Worm (Caenorhabditis elegans) whole organism, L3 larva: ENCODE results near the gene nhr-206.

Experiments used
- R02D3.7 ChIP-seq: fragments of 150-350 bp; optimal IDR thresholded peaks from 2 replicates; lab custom pipeline; 2014; ENCODE audit warnings: missing biosample characterization, missing genetic modification characterization
- ZK546.5 ChIP-seq: sonication (generic microtip); optimal IDR thresholded peaks from 2 replicates; lab custom pipeline; 2017; ENCODE audit warnings: missing biosample characterization, missing genetic modification characterization
- aly-2 ChIP-seq: fragments of 150-350 bp; optimal IDR thresholded peaks from 2 replicates; lab custom pipeline; 2014; ENCODE audit warnings: missing biosample characterization, missing genetic modification characterization
- ceh-28 ChIP-seq: fragments of 150-350 bp; optimal IDR thresholded peaks from 2 replicates; lab custom pipeline; 2014; ENCODE audit warnings: missing biosample characterization, missing genetic modification reagents, missing genetic modification characterization
- daf-12 ChIP-seq: fragments of 150-350 bp; optimal IDR thresholded peaks from 2 replicates; lab custom pipeline; 2014; ENCODE audit warnings: missing biosample characterization, missing genetic modification reagents, missing genetic modification characterization
- egl-27 ChIP-seq: sonication (generic microtip); optimal IDR thresholded peaks from 4 replicates; lab custom pipeline; 2017; ENCODE audit warnings: missing biosample characterization, missing genetic modification reagents, missing genetic modification characterization
- egl-5 ChIP-seq: fragments of 150-350 bp; optimal IDR thresholded peaks from 2 replicates; lab custom pipeline; 2017; ENCODE audit warnings: missing biosample characterization, missing genetic modification reagents, missing genetic modification characterization, inconsistent platforms
- elt-2 ChIP-seq: sonication (generic microtip); optimal IDR thresholded peaks from 2 replicates; lab custom pipeline; 2016; ENCODE audit warnings: missing genetic modification reagents, mild to moderate bottlenecking, missing genetic modification characterization, missing compliant biosample characterization
- elt-3 ChIP-seq, 3 experiments: fragments of 150-350 bp in 1 of 3; sonication (generic microtip) in 2 of 3; optimal IDR thresholded peaks; 2 replicates in 2 of 3; 4 replicates in 1 of 3; lab custom pipeline; 2014 to 2017; ENCODE audit warnings: missing biosample characterization in 3 of 3, missing genetic modification characterization in 3 of 3
- eor-1 ChIP-seq, 2 experiments: fragments of 150-350 bp; optimal IDR thresholded peaks; 2 replicates each; lab custom pipeline; 2014 to 2018; ENCODE audit warnings: missing biosample characterization in 2 of 2, missing genetic modification characterization in 2 of 2
- fkh-2 ChIP-seq: fragments of 150-350 bp; optimal IDR thresholded peaks from 2 replicates; lab custom pipeline; 2014; ENCODE audit warnings: missing biosample characterization, missing genetic modification reagents, missing genetic modification characterization
- fos-1 ChIP-seq: fragments of 150-350 bp; optimal IDR thresholded peaks from 2 replicates; lab custom pipeline; 2014; ENCODE audit warnings: missing biosample characterization, missing genetic modification characterization
- lin-15B ChIP-seq: fragments of 150-350 bp; optimal IDR thresholded peaks from 2 replicates; lab custom pipeline; 2014; ENCODE audit warnings: missing biosample characterization, missing genetic modification characterization
- lsy-12 ChIP-seq: sonication (generic microtip); optimal IDR thresholded peaks from 2 replicates; lab custom pipeline; 2016; ENCODE audit warnings: mild to moderate bottlenecking, missing genetic modification characterization, missing compliant biosample characterization
- mdl-1 ChIP-seq: fragments of 150-350 bp; optimal IDR thresholded peaks from 2 replicates; lab custom pipeline; 2014; ENCODE audit warnings: missing biosample characterization, missing genetic modification characterization
- nfya-1 ChIP-seq: sonication (generic microtip); optimal IDR thresholded peaks from 2 replicates; lab custom pipeline; 2017; ENCODE audit warnings: missing genetic modification characterization, mild to moderate bottlenecking, missing compliant biosample characterization, antibody characterized with exemption, moderate library complexity; ENCODE audit not compliant: insufficient read depth
- nhr-11 ChIP-seq: fragments of 150-350 bp; optimal IDR thresholded peaks from 2 replicates; lab custom pipeline; 2014; ENCODE audit warnings: missing biosample characterization, missing genetic modification characterization
- nhr-12 ChIP-seq: fragments of 150-350 bp; optimal IDR thresholded peaks from 2 replicates; lab custom pipeline; 2014; ENCODE audit warnings: missing biosample characterization, missing genetic modification characterization
- nhr-25 ChIP-seq: sonication (generic microtip); optimal IDR thresholded peaks from 2 replicates; lab custom pipeline; 2017; ENCODE audit warnings: missing biosample characterization, missing genetic modification characterization
- nhr-28 ChIP-seq: fragments of 150-350 bp; optimal IDR thresholded peaks from 2 replicates; lab custom pipeline; 2014; ENCODE audit warnings: missing biosample characterization, missing genetic modification characterization
- nhr-43 ChIP-seq: sonication (generic microtip); optimal IDR thresholded peaks from 2 replicates; lab custom pipeline; 2016; ENCODE audit warnings: mild to moderate bottlenecking, missing genetic modification characterization, missing compliant biosample characterization; ENCODE audit not compliant: poor library complexity, severe bottlenecking
- nhr-67 ChIP-seq: fragments of 150-350 bp; optimal IDR thresholded peaks from 2 replicates; lab custom pipeline; 2014; ENCODE audit warnings: missing biosample characterization, missing genetic modification characterization
- nhr-76 ChIP-seq: fragments of 150-350 bp; sonication (generic microtip); optimal IDR thresholded peaks from 5 replicates; lab custom pipeline; 2014; ENCODE audit warnings: missing biosample characterization, missing genetic modification characterization
- nhr-77 ChIP-seq: fragments of 150-350 bp; optimal IDR thresholded peaks from 2 replicates; lab custom pipeline; 2014; ENCODE audit warnings: missing biosample characterization, missing genetic modification characterization
- pha-4 ChIP-seq: fragments of 150-350 bp; optimal IDR thresholded peaks from 2 replicates; lab custom pipeline; 2014; ENCODE audit warnings: missing biosample characterization, missing genetic modification reagents, missing genetic modification characterization
- pqm-1 ChIP-seq: fragments of 150-350 bp; optimal IDR thresholded peaks from 2 replicates; lab custom pipeline; 2017; ENCODE audit warnings: missing biosample characterization, missing genetic modification characterization, inconsistent platforms
- sea-2 ChIP-seq: fragments of 150-350 bp; sonication (generic microtip); optimal IDR thresholded peaks from 4 replicates; lab custom pipeline; 2014; ENCODE audit warnings: missing biosample characterization, missing genetic modification reagents, missing genetic modification characterization
- tbx-2 ChIP-seq: sonication (generic microtip); optimal IDR thresholded peaks from 2 replicates; lab custom pipeline; 2016; ENCODE audit warnings: mild to moderate bottlenecking, missing genetic modification characterization, missing compliant biosample characterization
- unc-39 ChIP-seq: sonication (generic microtip); optimal IDR thresholded peaks from 4 replicates; lab custom pipeline; 2017; ENCODE audit warnings: missing biosample characterization, missing genetic modification characterization
- zag-1 ChIP-seq: fragments of 150-350 bp; optimal IDR thresholded peaks from 2 replicates; lab custom pipeline; 2014; ENCODE audit warnings: missing biosample characterization, missing genetic modification characterization
- ztf-4 ChIP-seq: fragments of 150-350 bp; optimal IDR thresholded peaks from 2 replicates; lab custom pipeline; 2014; ENCODE audit warnings: missing biosample characterization, missing genetic modification characterization

Gene nhr-206

DNA sequence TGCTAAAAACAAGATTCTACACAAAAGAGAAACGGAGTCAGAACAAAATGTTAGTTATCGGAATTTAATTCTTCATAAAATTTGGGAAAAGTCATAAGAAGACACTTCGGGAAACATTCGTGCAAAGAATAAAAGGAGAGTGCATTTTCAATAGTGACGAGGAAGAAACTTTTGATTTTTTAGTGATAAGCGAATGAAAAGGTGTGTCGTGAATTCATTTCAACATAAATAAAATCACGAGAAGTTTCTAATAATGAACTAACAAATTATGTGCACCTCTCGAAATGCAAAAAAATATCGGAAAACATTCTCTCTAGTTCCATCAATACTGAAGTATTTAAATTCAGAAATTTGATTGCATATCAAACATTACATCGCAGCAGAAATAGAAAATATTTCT is 15.8 kb upstream of the nhr-206 start:
- TF ChIP-seq tbx-2 (tag; lab: Kevin White, UChicago), result no peak
- TF ChIP-seq elt-2 (tag; lab: Kevin White, UChicago), result peak; percentile 68
- TF ChIP-seq pha-4 (tag; lab: Kevin White, UChicago), result peak; percentile 57
- TF ChIP-seq pqm-1 (tag; lab: Kevin White, UChicago), result peak; percentile 75

ce11 chrV:12080274-12080673 is 11.5 kb upstream of the nhr-206 start, which contains the start of gene R07B7.9:
TSS of gene R07B7.9 (minus strand) at chrV:12080374.
- TF ChIP-seq eor-1 (tag; optimal IDR thresholded peaks at IDR 0.05; lab: Kevin White, UChicago), result no peak

ce11 chrV:12082932-12083331 is 8.9 kb upstream of the nhr-206 start, which contains the start of gene R07B7.10:
TSS of gene R07B7.10 (plus strand) at chrV:12083216.
- no peak for TF ChIP-seq nhr-28 (tag; lab: Kevin White, UChicago)
- peak; percentile 32 for TF ChIP-seq pha-4 (tag; lab: Kevin White, UChicago)
- no peak for TF ChIP-seq nfya-1 (tag; lab: Kevin White, UChicago)
- TF ChIP-seq eor-1 (tag; optimal IDR thresholded peaks at IDR 0.05; lab: Kevin White, UChicago), result no peak

ce11 chrV:12084216-12084615 is 7.6 kb upstream of the nhr-206 start, which contains the start of gene R07B7.8:
TSS of gene R07B7.8 (minus strand) at chrV:12084316.
- TF ChIP-seq elt-2 (tag; lab: Kevin White, UChicago) (peak; percentile 36), lin-15B (tag; lab: Kevin White, UChicago) (no peak), elt-3 (tag; optimal IDR thresholded peaks at IDR 0.05; lab: Kevin White, UChicago) (no peak), ceh-28 (tag; lab: Kevin White, UChicago) (peak; percentile 69)

DNA sequence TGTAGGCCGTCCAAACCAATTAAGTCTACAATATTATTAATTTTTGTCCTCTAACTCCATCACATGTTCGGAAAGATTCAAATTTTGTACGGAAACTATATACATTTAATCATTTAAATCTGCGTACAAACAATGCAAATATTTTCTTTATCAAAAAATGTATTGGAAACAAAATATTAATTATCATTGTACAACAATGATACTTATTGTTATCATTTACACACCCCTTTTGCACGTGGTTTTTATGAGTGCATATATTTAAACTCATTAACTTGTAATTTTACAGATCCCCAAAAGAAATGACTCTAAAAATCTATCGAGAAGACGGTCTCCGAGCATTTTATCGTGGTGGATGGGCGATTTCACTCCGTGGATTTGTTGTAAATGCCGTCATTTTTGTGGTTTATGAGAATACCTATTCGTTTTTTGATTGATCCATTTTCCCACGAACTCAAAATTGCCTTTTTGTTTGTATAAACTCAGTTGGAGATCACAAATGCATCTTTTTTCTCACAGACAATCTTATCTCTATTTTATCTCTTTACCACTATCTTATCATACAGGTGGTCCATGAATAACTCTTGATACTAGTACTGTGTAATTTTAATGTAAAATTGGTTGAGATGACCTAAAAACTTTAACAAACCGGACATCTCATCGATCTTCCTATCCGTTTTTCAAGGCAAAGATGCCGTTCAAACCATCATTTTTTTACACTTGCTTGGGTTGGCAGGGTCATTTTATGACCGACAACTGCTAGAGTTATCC is 5.8 kb upstream of the nhr-206 start:
- TF ChIP-seq R02D3.7 (tag; lab: Kevin White, UChicago), result peak; percentile 25
- TF ChIP-seq elt-3 (tag; optimal IDR thresholded peaks at IDR 0.05; lab: Kevin White, UChicago), result peak; percentile 54 to 91 (median 58)
- no peak for TF ChIP-seq fos-1 (tag; lab: Kevin White, UChicago)
- TF ChIP-seq ztf-4 (tag; lab: Kevin White, UChicago), result no peak
- no peak for TF ChIP-seq nhr-25 (tag; lab: Kevin White, UChicago)
- no peak for TF ChIP-seq daf-12
- peak; percentile 48 for TF ChIP-seq pqm-1 (tag; lab: Kevin White, UChicago)
- peak; percentile 43 for TF ChIP-seq pha-4 (tag; lab: Kevin White, UChicago)
- TF ChIP-seq ZK546.5, result no peak
- TF ChIP-seq aly-2 (tag; lab: Kevin White, UChicago), result no peak
- TF ChIP-seq nhr-43 (tag; lab: Kevin White, UChicago), result no peak
- TF ChIP-seq unc-39 (tag; lab: Kevin White, UChicago), result no peak
- no peak for TF ChIP-seq egl-5 (tag; lab: Kevin White, UChicago)
- no peak for TF ChIP-seq eor-1 (tag; optimal IDR thresholded peaks at IDR 0.05; lab: Kevin White, UChicago)
- no peak for TF ChIP-seq lsy-12 (tag; lab: Kevin White, UChicago)
- no peak for TF ChIP-seq nhr-11
- TF ChIP-seq zag-1 (tag; lab: Kevin White, UChicago), result no peak
- no peak for TF ChIP-seq nhr-67 (tag; lab: Kevin White, UChicago)
- no peak for TF ChIP-seq mdl-1 (tag; lab: Kevin White, UChicago)
- TF ChIP-seq nhr-12 (tag; lab: Kevin White, UChicago), result no peak
- TF ChIP-seq elt-2 (tag; lab: Kevin White, UChicago), result peak; percentile 57
- peak; percentile 11 for TF ChIP-seq ceh-28 (tag; lab: Kevin White, UChicago)
- TF ChIP-seq sea-2 (GFP tag; lab: Kevin White, UChicago), result no peak
- no peak for TF ChIP-seq nhr-77
- TF ChIP-seq egl-27, result no peak
- no peak for TF ChIP-seq nhr-76 (tag; lab: Kevin White, UChicago)
- TF ChIP-seq fkh-2 (tag; lab: Kevin White, UChicago), result no peak
